Fruit fly (Drosophila melanogaster) whole organism, embryonic: Measurements from ENCODE around the gene CG31102.

Source experiments
- Atf3 ChIP-seq: fragments of 200-800 bp; sonication (Bioruptor generic); optimal IDR thresholded peaks from 3 replicates; lab custom pipeline; 2016; ENCODE audit warnings: missing biosample characterization, missing genetic modification characterization
- BEAF-32 ChIP-seq: fragments of 200-800 bp; sonication (Bioruptor generic); optimal IDR thresholded peaks from 3 replicates; lab custom pipeline; 2017; ENCODE audit warnings: missing biosample characterization, missing genetic modification characterization, mild to moderate bottlenecking, moderate library complexity, missing genetic modification reagents
- CG11093 ChIP-seq: fragments of 200-800 bp; sonication (Bioruptor generic); IDR thresholded peaks from 3 replicates; pipeline ENCODE4 v1.3.6; 2022; ENCODE audit warnings: missing biosample characterization, missing genetic modification characterization
- CG11398 ChIP-seq: fragments of 200-800 bp; sonication (Bioruptor generic); optimal IDR thresholded peaks from 2 replicates; lab custom pipeline; 2016; ENCODE audit warnings: missing biosample characterization, missing genetic modification characterization
- CG11695 ChIP-seq: fragments of 200-800 bp; sonication (Bioruptor generic); IDR thresholded peaks from 3 replicates; pipeline ENCODE4 v1.3.6; 2022; ENCODE audit warnings: missing biosample characterization, missing genetic modification characterization
- CG13424 ChIP-seq: fragments of 200-800 bp; sonication (Bioruptor generic); optimal IDR thresholded peaks from 2 replicates; lab custom pipeline; 2019; ENCODE audit warnings: missing biosample characterization, mild to moderate bottlenecking, missing genetic modification characterization, moderate library complexity
- CG14014 ChIP-seq: fragments of 200-800 bp; sonication (Bioruptor generic); IDR thresholded peaks from 2 replicates; pipeline ENCODE4 v1.3.6; 2022; ENCODE audit warnings: missing biosample characterization, missing genetic modification characterization
- CG15269 ChIP-seq: fragments of 200-800 bp; sonication (Bioruptor generic); optimal IDR thresholded peaks from 2 replicates; lab custom pipeline; 2018; ENCODE audit warnings: missing biosample characterization, mild to moderate bottlenecking, missing genetic modification characterization, moderate library complexity
- CG16815 ChIP-seq: fragments of 200-800 bp; sonication (Bioruptor generic); optimal IDR thresholded peaks from 3 replicates; lab custom pipeline; 2017; ENCODE audit warnings: missing biosample characterization, mild to moderate bottlenecking, missing genetic modification characterization
- CG1792 ChIP-seq: fragments of 200-800 bp; sonication (Bioruptor generic); optimal IDR thresholded peaks from 2 replicates; lab custom pipeline; 2016; ENCODE audit warnings: missing biosample characterization, missing genetic modification characterization
- CG2678 ChIP-seq: fragments of 200-800 bp; sonication (Bioruptor generic); optimal IDR thresholded peaks from 3 replicates; lab custom pipeline; 2019; ENCODE audit warnings: missing biosample characterization, mild to moderate bottlenecking, missing genetic modification characterization, moderate library complexity
- CG32772 ChIP-seq: fragments of 200-800 bp; sonication (Bioruptor generic); IDR thresholded peaks from 2 replicates; pipeline ENCODE4 v1.3.6; 2022; ENCODE audit warnings: missing biosample characterization, missing genetic modification characterization
- CG34422 ChIP-seq: fragments of 200-800 bp; sonication (Bioruptor generic); IDR thresholded peaks from 3 replicates; pipeline ENCODE4 v1.3.6; 2022; ENCODE audit warnings: missing biosample characterization, missing genetic modification characterization
- CG4820 ChIP-seq: fragments of 200-800 bp; sonication (Bioruptor generic); optimal IDR thresholded peaks from 3 replicates; lab custom pipeline; 2016; ENCODE audit warnings: missing biosample characterization, missing genetic modification characterization
- CG6254 ChIP-seq: fragments of 200-800 bp; sonication (Bioruptor generic); optimal IDR thresholded peaks from 3 replicates; lab custom pipeline; 2017; ENCODE audit warnings: mild to moderate bottlenecking, missing biosample characterization, missing genetic modification reagents, missing genetic modification characterization
- CG8388 ChIP-seq: fragments of 200-800 bp; sonication (Bioruptor generic); optimal IDR thresholded peaks from 2 replicates; lab custom pipeline; 2019; ENCODE audit warnings: missing biosample characterization, mild to moderate bottlenecking, missing genetic modification characterization, moderate library complexity
- CG8478 ChIP-seq: fragments of >200 bp; optimal IDR thresholded peaks from 2 replicates; lab custom pipeline; 2018
- CG8765 ChIP-seq: fragments of 200-800 bp; sonication (Bioruptor generic); IDR thresholded peaks from 2 replicates; pipeline ENCODE4 v1.3.6; 2022; ENCODE audit warnings: missing biosample characterization, missing genetic modification characterization
- Dip2 ChIP-seq: fragments of 200-800 bp; sonication (Bioruptor generic); IDR thresholded peaks from 2 replicates; pipeline ENCODE4 v1.3.6; 2022; ENCODE audit warnings: missing biosample characterization, missing genetic modification characterization
- Fer3 ChIP-seq: fragments of 200-800 bp; sonication (Bioruptor generic); optimal IDR thresholded peaks from 2 replicates; lab custom pipeline; 2018; ENCODE audit warnings: missing biosample characterization, mild to moderate bottlenecking, missing genetic modification characterization, moderate library complexity
- Gug ChIP-seq: fragments of 200-800 bp; sonication (Bioruptor generic); IDR thresholded peaks from 4 replicates; pipeline ENCODE4 v1.3.6; 2022; ENCODE audit warnings: missing biosample characterization, missing genetic modification characterization
- H2.0 ChIP-seq: fragments of 200-800 bp; sonication (Bioruptor generic); IDR thresholded peaks from 2 replicates; pipeline ENCODE4 v1.3.6; 2022; ENCODE audit warnings: missing biosample characterization, missing genetic modification characterization
- HmgZ ChIP-seq: fragments of 200-800 bp; sonication (Bioruptor generic); optimal IDR thresholded peaks from 2 replicates; lab custom pipeline; 2018; ENCODE audit warnings: missing biosample characterization, mild to moderate bottlenecking, missing genetic modification characterization
- Hmr ChIP-seq: fragments of 200-800 bp; sonication (Bioruptor generic); optimal IDR thresholded peaks from 3 replicates; lab custom pipeline; 2017; ENCODE audit warnings: mild to moderate bottlenecking, missing biosample characterization, missing genetic modification reagents, missing genetic modification characterization
- Hsf ChIP-seq: fragments of 200-800 bp; sonication (Bioruptor generic); optimal IDR thresholded peaks from 3 replicates; lab custom pipeline; 2016; ENCODE audit warnings: missing biosample characterization, missing genetic modification characterization
- Nf-YC ChIP-seq: fragments of 200-800 bp; optimal IDR thresholded peaks from 3 replicates; lab custom pipeline; 2019; ENCODE audit warnings: missing biosample characterization, mild to moderate bottlenecking, missing genetic modification characterization, moderate library complexity
- Ptx1 ChIP-seq: fragments of 200-800 bp; sonication (Bioruptor generic); IDR thresholded peaks from 2 replicates; pipeline ENCODE4 v1.3.6; 2022; ENCODE audit warnings: missing biosample characterization, missing genetic modification characterization
- Sox102F ChIP-seq: fragments of 200-800 bp; sonication (Bioruptor generic); optimal IDR thresholded peaks from 2 replicates; lab custom pipeline; 2018; ENCODE audit warnings: missing biosample characterization, mild to moderate bottlenecking, missing genetic modification characterization, moderate library complexity
- Taf1 ChIP-seq: fragments of 200-800 bp; sonication (Bioruptor generic); IDR thresholded peaks from 2 replicates; pipeline ENCODE4 v1.3.6; 2022; ENCODE audit warnings: missing biosample characterization, missing genetic modification characterization
- al ChIP-seq: fragments of 200-800 bp; sonication (Bioruptor generic); IDR thresholded peaks from 2 replicates; pipeline ENCODE4 v1.3.6; 2022; ENCODE audit warnings: missing biosample characterization, missing genetic modification characterization
- bsh ChIP-seq, 2 experiments: fragments of 200-800 bp; sonication (Bioruptor generic); optimal IDR thresholded peaks; 2 replicates each; lab custom pipeline; 2017 to 2018; ENCODE audit warnings: mild to moderate bottlenecking in 2 of 2, missing biosample characterization in 2 of 2, missing genetic modification characterization in 2 of 2, moderate library complexity in 1 of 2
- chif ChIP-seq, 2 experiments: fragments of 200-800 bp; sonication (Bioruptor generic); optimal IDR thresholded peaks; 3 replicates each; lab custom pipeline; 2016; ENCODE audit warnings: missing biosample characterization in 2 of 2, missing genetic modification characterization in 2 of 2
- disco-r ChIP-seq: fragments of 200-800 bp; sonication (Bioruptor generic); optimal IDR thresholded peaks from 2 replicates; lab custom pipeline; 2016; ENCODE audit warnings: missing biosample characterization, missing genetic modification characterization
- ems ChIP-seq: fragments of 200-800 bp; sonication (Bioruptor generic); optimal IDR thresholded peaks from 3 replicates; lab custom pipeline; 2016; ENCODE audit warnings: missing biosample characterization, missing genetic modification characterization
- en ChIP-seq: fragments of 200-800 bp; sonication (Bioruptor generic); optimal IDR thresholded peaks from 2 replicates; lab custom pipeline; 2016; ENCODE audit warnings: missing biosample characterization, missing genetic modification characterization
- eve ChIP-seq, 2 experiments: fragments of >200 bp; optimal IDR thresholded peaks; 2 replicates each; lab custom pipeline; 2017; ENCODE audit warnings: missing biosample characterization in 2 of 2, missing genetic modification characterization in 2 of 2
- hkb ChIP-seq, 2 experiments: fragments of 200-800 bp in 1 of 2; fragments of >200 bp in 1 of 2; sonication (Bioruptor generic) in 1 of 2; IDR thresholded peaks in 1 of 2; optimal IDR thresholded peaks in 1 of 2; 2 replicates each; pipeline versions ENCODE4 v1.3.6 to Lab custom; 2017 to 2022; ENCODE audit warnings: missing biosample characterization in 1 of 2, missing genetic modification characterization in 1 of 2
- lmd ChIP-seq: fragments of 200-800 bp; sonication (Bioruptor generic); IDR thresholded peaks from 2 replicates; pipeline ENCODE4 v1.3.6; 2022; ENCODE audit warnings: missing biosample characterization, missing genetic modification characterization
- lov ChIP-seq, 2 experiments: fragments of 200-800 bp in 1 of 2; fragments of >200 bp in 1 of 2; sonication (Bioruptor generic) in 1 of 2; IDR thresholded peaks in 1 of 2; optimal IDR thresholded peaks in 1 of 2; 2 replicates in 1 of 2; 3 replicates in 1 of 2; pipeline versions ENCODE4 v1.3.6 to Lab custom; 2017 to 2022; ENCODE audit warnings: missing biosample characterization in 1 of 2, missing genetic modification characterization in 1 of 2
- oc ChIP-seq: fragments of 200-800 bp; sonication (Bioruptor generic); optimal IDR thresholded peaks from 2 replicates; lab custom pipeline; 2018; ENCODE audit warnings: missing biosample characterization, mild to moderate bottlenecking, missing genetic modification characterization, moderate library complexity
- org-1 ChIP-seq: fragments of 200-800 bp; sonication (Bioruptor generic); optimal IDR thresholded peaks from 2 replicates; lab custom pipeline; 2017; ENCODE audit warnings: missing biosample characterization, missing genetic modification characterization
- prd ChIP-seq, 3 experiments: fragments of >200 bp in 2 of 3; fragments of 200-800 bp in 1 of 3; sonication (Bioruptor generic) in 1 of 3; optimal IDR thresholded peaks in 2 of 3; IDR thresholded peaks in 1 of 3; 2 replicates in 2 of 3; 3 replicates in 1 of 3; pipeline versions ENCODE4 v1.3.6 to Lab custom; 2017 to 2022; ENCODE audit warnings: missing biosample characterization in 1 of 3, missing genetic modification characterization in 1 of 3
- ro ChIP-seq: fragments of 200-800 bp; sonication (Bioruptor generic); IDR thresholded peaks from 2 replicates; pipeline ENCODE4 v1.3.6; 2022; ENCODE audit warnings: missing biosample characterization, missing genetic modification characterization
- sc ChIP-seq, 3 experiments: fragments of >200 bp in 2 of 3; fragments of 200-800 bp in 1 of 3; sonication (Bioruptor generic) in 1 of 3; optimal IDR thresholded peaks; 2 replicates in 2 of 3; 3 replicates in 1 of 3; lab custom pipeline; 2017; ENCODE audit warnings: mild to moderate bottlenecking in 1 of 3, missing biosample characterization in 1 of 3, missing genetic modification characterization in 1 of 3, missing genetic modification reagents in 1 of 3
- slou ChIP-seq: fragments of 200-800 bp; sonication (Bioruptor generic); optimal IDR thresholded peaks from 3 replicates; lab custom pipeline; 2016; ENCODE audit warnings: missing biosample characterization, missing genetic modification characterization
- ssp ChIP-seq: fragments of 200-800 bp; sonication (Bioruptor generic); IDR thresholded peaks from 2 replicates; pipeline ENCODE4 v1.3.6; 2022; ENCODE audit warnings: missing biosample characterization, missing genetic modification characterization
- sug ChIP-seq: fragments of 200-800 bp; optimal IDR thresholded peaks from 2 replicates; lab custom pipeline; 2019; ENCODE audit warnings: missing biosample characterization, mild to moderate bottlenecking, missing genetic modification characterization, moderate library complexity
- tap ChIP-seq: fragments of 200-800 bp; optimal IDR thresholded peaks from 3 replicates; lab custom pipeline; 2019; ENCODE audit warnings: missing biosample characterization, mild to moderate bottlenecking, missing genetic modification characterization, moderate library complexity
- tll ChIP-seq, 2 experiments: fragments of 200-800 bp in 1 of 2; fragments of >200 bp in 1 of 2; sonication (Bioruptor generic) in 1 of 2; optimal IDR thresholded peaks; 2 replicates each; lab custom pipeline; 2017 to 2019; ENCODE audit warnings: missing biosample characterization in 2 of 2, missing genetic modification characterization in 2 of 2, mild to moderate bottlenecking in 1 of 2, moderate library complexity in 1 of 2
- yki ChIP-seq: fragments of >200 bp; optimal IDR thresholded peaks from 3 replicates; lab custom pipeline; 2018

Gene CG31102

dm6 chr3R:25275276-25275675 is 20.1 kb downstream of the CG31102 start (continued):
- TF ChIP-seq ssp (GFP tag; lab: Robert Waterston, UW) (no peak), Gug (GFP tag; lab: Robert Waterston, UW) (no peak), CG11398 (GFP tag; lab: Kevin White, UChicago) (no peak), lov (optimal IDR thresholded peaks at IDR 0.05; lab: Kevin White, UChicago) (no peak), lov (GFP tag; IDR thresholded peaks at IDR 0.05; lab: Robert Waterston, UW) (no peak), oc (tag; lab: Kevin White, UChicago) (no peak), prd (optimal IDR thresholded peaks at IDR 0.05; lab: Kevin White, UChicago) (no peak), prd (GFP tag; IDR thresholded peaks at IDR 0.05; lab: Robert Waterston, UW) (no peak), Nf-YC (tag; lab: Kevin White, UChicago) (peak; percentile 32), Hsf (GFP tag; lab: Kevin White, UChicago) (no peak), CG14014 (peak; percentile 37; the same call in 1 of the 2 replicates), tap (no peak), H2.0 (GFP tag; lab: Robert Waterston, UW) (no peak), sc (optimal IDR thresholded peaks at IDR 0.05; lab: Kevin White, UChicago) (no peak), sc (GFP tag; optimal IDR thresholded peaks at IDR 0.05; lab: Kevin White, UChicago) (no peak), en (GFP tag; lab: Kevin White, UChicago) (no peak), chif (GFP tag; optimal IDR thresholded peaks at IDR 0.05; lab: Kevin White, UChicago) (no peak), HmgZ (peak; percentile 46), Sox102F (no peak), yki (lab: Kevin White, UChicago) (no peak), sug (tag; lab: Kevin White, UChicago) (peak; percentile 77), CG8478 (lab: Kevin White, UChicago) (no peak), CG8388 (GFP tag; lab: Kevin White, UChicago) (no peak), CG15269 (tag; lab: Kevin White, UChicago) (peak; percentile 55), CG4820 (GFP tag; lab: Kevin White, UChicago) (no peak), CG34422 (no peak), BEAF-32 (no peak), slou (GFP tag; lab: Kevin White, UChicago) (no peak), CG11695 (GFP tag; lab: Robert Waterston, UW) (0 out of 3 replicates have a peak, but pooled peaks have one; percentile 17), al (no peak), hkb (optimal IDR thresholded peaks at IDR 0.05; lab: Kevin White, UChicago) (no peak), hkb (GFP tag; IDR thresholded peaks at IDR 0.05; lab: Robert Waterston, UW) (peak; percentile 22; the same call in 1 of the 2 replicates), Ptx1 (GFP tag; lab: Robert Waterston, UW) (no peak), bsh (GFP tag; optimal IDR thresholded peaks at IDR 0.05; lab: Kevin White, UChicago) (no peak), Hmr (GFP tag; lab: Kevin White, UChicago) (peak; percentile 75), Dip2 (GFP tag; lab: Robert Waterston, UW) (no peak), CG2678 (tag; lab: Kevin White, UChicago) (peak; percentile 65), CG8765 (GFP tag; lab: Robert Waterston, UW) (no peak), CG1792 (GFP tag; lab: Kevin White, UChicago) (no peak), lmd (GFP tag; lab: Robert Waterston, UW) (no peak), Atf3 (GFP tag; lab: Kevin White, UChicago) (no peak), CG11093 (GFP tag; lab: Robert Waterston, UW) (no peak), CG6254 (GFP tag; lab: Kevin White, UChicago) (no peak), CG13424 (tag; lab: Kevin White, UChicago) (peak; percentile 36), ro (GFP tag; lab: Robert Waterston, UW) (no peak), ems (no peak), disco-r (GFP tag; lab: Kevin White, UChicago) (no peak), Fer3 (tag; lab: Kevin White, UChicago) (peak; percentile 54), eve (GFP tag; optimal IDR thresholded peaks at IDR 0.05; lab: Kevin White, UChicago) (no peak), CG32772 (no peak), Taf1 (GFP tag; lab: Robert Waterston, UW) (no peak), org-1 (GFP tag; lab: Kevin White, UChicago) (no peak), CG16815 (GFP tag; lab: Kevin White, UChicago) (no peak), tll (GFP tag; optimal IDR thresholded peaks at IDR 0.05; lab: Kevin White, UChicago) (no peak)
